Fruit fly (Drosophila melanogaster): Measurements from ENCODE around the gene CG16865.

DNA sequence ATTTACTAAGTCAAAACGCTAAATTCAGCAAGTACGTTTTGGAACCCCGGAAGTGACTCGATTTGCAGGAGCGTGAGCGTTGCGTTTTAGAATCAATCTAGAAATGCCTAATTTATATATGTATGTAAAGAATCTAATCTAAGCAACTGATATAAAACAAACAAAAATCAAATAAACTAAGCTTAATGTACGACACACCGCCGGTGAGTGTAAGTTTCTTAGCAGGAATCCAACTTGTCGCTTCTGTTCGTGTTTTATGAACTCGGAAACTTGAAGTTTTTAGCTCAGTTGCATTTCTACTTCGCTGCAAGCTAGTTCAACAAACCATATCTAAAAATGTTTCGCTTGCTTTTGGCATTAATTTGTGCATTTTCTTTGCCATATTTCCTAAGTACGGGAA lies 37.6 kb upstream of the CG16865 start, which contains the start of gene CG43376:
- TF ChIP-seq cic (GFP tag; optimal IDR thresholded peaks at IDR 0.05) (no peak), Mnt (GFP tag; optimal IDR thresholded peaks at IDR 0.05) (no peak), CG33017 (tag; optimal IDR thresholded peaks at IDR 0.05) (no peak), kay (GFP tag; ENCODE audit: borderline replicate concordance) (no peak), pad (GFP tag; optimal IDR thresholded peaks at IDR 0.05) (no peak), toe (GFP tag; optimal IDR thresholded peaks at IDR 0.05) (no peak), bab1 (GFP tag; optimal IDR thresholded peaks at IDR 0.05) (no peak), CG7101 (tag; optimal IDR thresholded peaks at IDR 0.05) (no peak), CG1620 (GFP tag; optimal IDR thresholded peaks at IDR 0.05) (no peak), CG12768 (GFP tag; optimal IDR thresholded peaks at IDR 0.05) (no peak), CG14711 (tag; optimal IDR thresholded peaks at IDR 0.05) (no peak), cnc (optimal IDR thresholded peaks at IDR 0.05) (no peak), Hr96 (GFP tag; optimal IDR thresholded peaks at IDR 0.05) (no peak), CG7045 (GFP tag; optimal IDR thresholded peaks at IDR 0.05) (no peak)
